Fruit fly (Drosophila melanogaster) whole organism, prepupa: Measurements from ENCODE around the gene Ciz1.

Experiments used
- CG10631 ChIP-seq: fragments of 200-800 bp; sonication (Bioruptor generic); optimal IDR thresholded peaks from 2 replicates; lab custom pipeline; 2016; ENCODE audit warnings: missing biosample characterization, missing genetic modification characterization
- CG10669 ChIP-seq: fragments of 200-800 bp; sonication (Bioruptor generic); optimal IDR thresholded peaks from 3 replicates; lab custom pipeline; 2018; ENCODE audit warnings: missing biosample characterization, mild to moderate bottlenecking, missing genetic modification characterization, moderate library complexity
- CG11762 ChIP-seq: fragments of 200-800 bp; sonication (Bioruptor generic); optimal IDR thresholded peaks from 3 replicates; lab custom pipeline; 2016; ENCODE audit warnings: missing biosample characterization, missing genetic modification characterization; ENCODE audit not compliant: insufficient read depth
- CG15336 ChIP-seq: fragments of 200-800 bp; sonication (Bioruptor generic); IDR thresholded peaks from 2 replicates; pipeline ENCODE4 v1.3.6; 2022; ENCODE audit warnings: missing biosample characterization, missing genetic modification characterization
- CG1621 ChIP-seq: fragments of 200-800 bp; sonication (Bioruptor generic); optimal IDR thresholded peaks from 3 replicates; lab custom pipeline; 2018; ENCODE audit warnings: missing biosample characterization, mild to moderate bottlenecking, missing genetic modification characterization
- CG16779 ChIP-seq: fragments of 200-800 bp; sonication (Bioruptor generic); optimal IDR thresholded peaks from 3 replicates; lab custom pipeline; 2017; ENCODE audit warnings: missing biosample characterization, mild to moderate bottlenecking, missing genetic modification characterization
- CG3032 ChIP-seq: fragments of 200-800 bp; optimal IDR thresholded peaks from 2 replicates; lab custom pipeline; 2019; ENCODE audit warnings: missing biosample characterization, mild to moderate bottlenecking, missing genetic modification characterization, moderate library complexity
- CG31627 ChIP-seq: fragments of 200-800 bp; sonication (Bioruptor generic); optimal IDR thresholded peaks from 3 replicates; lab custom pipeline; 2016; ENCODE audit warnings: missing biosample characterization, missing genetic modification characterization
- CG32006 ChIP-seq: fragments of 200-800 bp; sonication (Bioruptor generic); optimal IDR thresholded peaks from 3 replicates; lab custom pipeline; 2017; ENCODE audit warnings: missing biosample characterization, mild to moderate bottlenecking, missing genetic modification characterization
- CG34406 ChIP-seq: fragments of 200-800 bp; sonication (Bioruptor generic); optimal IDR thresholded peaks from 3 replicates; lab custom pipeline; 2016; ENCODE audit warnings: missing biosample characterization, missing genetic modification characterization
- CG6163 ChIP-seq: fragments of 200-800 bp; sonication (Bioruptor generic); IDR thresholded peaks from 3 replicates; pipeline ENCODE4 v1.3.6; 2022; ENCODE audit warnings: missing biosample characterization, missing genetic modification characterization
- CG6854 ChIP-seq: fragments of 200-800 bp; sonication (Bioruptor generic); optimal IDR thresholded peaks from 2 replicates; lab custom pipeline; 2017; ENCODE audit warnings: missing biosample characterization, mild to moderate bottlenecking, missing genetic modification characterization
- CG8119 ChIP-seq: fragments of 200-800 bp; sonication (Bioruptor generic); IDR thresholded peaks from 3 replicates; pipeline ENCODE4 v1.3.6; 2022; ENCODE audit warnings: missing biosample characterization, missing genetic modification characterization
- Eip75B ChIP-seq: fragments of 200-800 bp; sonication (Bioruptor generic); optimal IDR thresholded peaks from 3 replicates; lab custom pipeline; 2016; ENCODE audit warnings: missing biosample characterization, missing genetic modification characterization
- Eip78C ChIP-seq: fragments of 200-800 bp; sonication (Bioruptor generic); peaks from one replicate; lab custom pipeline; 2016; ENCODE audit warnings: missing biosample characterization, missing genetic modification characterization
- Eip93F ChIP-seq: fragments of 200-800 bp; sonication (Bioruptor generic); optimal IDR thresholded peaks from 2 replicates; lab custom pipeline; 2016; ENCODE audit warnings: missing biosample characterization, mild to moderate bottlenecking, missing genetic modification characterization
- Hr4 ChIP-seq: fragments of 200-800 bp; sonication (Bioruptor generic); optimal IDR thresholded peaks from 3 replicates; lab custom pipeline; 2016; ENCODE audit warnings: missing biosample characterization, missing genetic modification characterization
- Sox14 ChIP-seq: fragments of 200-800 bp; sonication (Bioruptor generic); optimal IDR thresholded peaks from 3 replicates; lab custom pipeline; 2016; ENCODE audit warnings: missing biosample characterization, missing genetic modification characterization
- Sox15 ChIP-seq: fragments of 200-800 bp; sonication (Bioruptor generic); optimal IDR thresholded peaks from 3 replicates; lab custom pipeline; 2016; ENCODE audit warnings: missing biosample characterization, missing genetic modification characterization
- achi ChIP-seq: fragments of 200-800 bp; sonication (Bioruptor generic); optimal IDR thresholded peaks from 3 replicates; lab custom pipeline; 2016; ENCODE audit warnings: missing biosample characterization, missing genetic modification characterization
- dsx ChIP-seq: fragments of 200-800 bp; optimal IDR thresholded peaks from 3 replicates; lab custom pipeline; 2019; ENCODE audit warnings: missing biosample characterization, mild to moderate bottlenecking, missing genetic modification characterization, moderate library complexity; ENCODE audit not compliant: poor library complexity, severe bottlenecking
- eg ChIP-seq: fragments of 200-800 bp; sonication (Bioruptor generic); IDR thresholded peaks from 3 replicates; pipeline ENCODE4 v1.3.6; 2022; ENCODE audit warnings: missing biosample characterization, missing genetic modification characterization
- esn ChIP-seq: fragments of 200-800 bp; sonication (Bioruptor generic); optimal IDR thresholded peaks from 2 replicates; lab custom pipeline; 2016; ENCODE audit warnings: missing biosample characterization, mild to moderate bottlenecking, missing genetic modification characterization, moderate library complexity
- fd59A ChIP-seq: fragments of 200-800 bp; sonication (Bioruptor generic); optimal IDR thresholded peaks from 2 replicates; lab custom pipeline; 2017; ENCODE audit warnings: missing biosample characterization, mild to moderate bottlenecking, missing genetic modification characterization, missing genetic modification reagents
- fd85E ChIP-seq: fragments of 200-800 bp; sonication (Bioruptor generic); optimal IDR thresholded peaks from 3 replicates; lab custom pipeline; 2016; ENCODE audit warnings: missing biosample characterization, missing genetic modification characterization
- lz ChIP-seq: fragments of 200-800 bp; sonication (Bioruptor generic); optimal IDR thresholded peaks from 3 replicates; lab custom pipeline; 2016; ENCODE audit warnings: missing biosample characterization, missing genetic modification characterization
- net ChIP-seq: fragments of 200-800 bp; sonication (Bioruptor generic); optimal IDR thresholded peaks from 3 replicates; lab custom pipeline; 2016; ENCODE audit warnings: missing biosample characterization, missing genetic modification characterization
- ss ChIP-seq, 2 experiments: fragments of 200-800 bp; sonication (Bioruptor generic); optimal IDR thresholded peaks; 2 replicates in 1 of 2; 3 replicates in 1 of 2; lab custom pipeline; 2017 to 2018; ENCODE audit warnings: mild to moderate bottlenecking in 2 of 2, missing biosample characterization in 2 of 2, missing genetic modification characterization in 2 of 2, moderate library complexity in 1 of 2
- svp ChIP-seq: fragments of 200-800 bp; sonication (Bioruptor generic); peaks from one replicate; lab custom pipeline; 2016; ENCODE audit warnings: missing biosample characterization, missing genetic modification characterization

The Ciz1 gene

DNA sequence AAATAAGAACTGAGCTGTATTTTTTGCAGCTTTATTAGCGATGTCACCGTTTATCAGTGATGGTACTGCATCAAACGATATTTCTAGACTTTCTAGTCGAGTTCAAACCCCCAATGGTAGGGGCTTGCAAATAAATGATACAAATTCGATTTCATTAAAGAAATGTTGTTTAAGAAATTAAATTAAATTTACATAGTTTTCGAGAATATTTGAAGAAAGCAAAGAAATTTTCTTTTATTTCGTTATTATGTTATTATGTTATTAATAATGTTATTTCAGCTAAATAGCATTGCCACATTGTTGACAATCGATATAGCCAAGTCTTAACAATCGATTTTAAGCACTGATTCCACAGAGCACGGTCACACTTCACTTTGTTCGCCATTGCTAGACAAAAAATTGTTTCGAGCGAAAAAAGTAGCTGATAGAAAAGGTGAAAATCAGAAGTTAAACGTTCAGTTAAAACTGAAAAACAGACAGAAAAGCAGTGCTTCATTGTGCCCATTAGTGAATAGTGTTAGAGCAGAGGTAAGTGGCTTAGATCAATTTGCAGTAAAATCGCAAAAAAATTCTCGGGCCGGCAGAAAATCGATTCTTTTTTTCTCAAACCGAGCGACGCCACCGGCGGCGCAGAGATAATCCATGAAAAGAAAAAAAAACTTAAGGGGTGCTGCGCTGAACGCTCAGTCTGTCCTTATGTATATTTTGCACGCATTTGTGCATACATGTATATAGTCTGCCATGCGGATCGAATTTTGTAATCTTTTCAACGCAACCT, at the start of gene Ciz1, which contains the start of gene iPLA2-VIA:
Ciz1 (plus strand) TSS at position 365 of the 778 bp plus-strand sequence.
iPLA2-VIA (minus strand) TSS at position 75 of the 778 bp plus-strand sequence.
- peak; percentile 60 for TF ChIP-seq Eip78C (GFP tag; lab: Kevin White, UChicago)
- TF ChIP-seq Sox14 (GFP tag; lab: Kevin White, UChicago): peak; percentile 46
- peak; percentile 42 for TF ChIP-seq CG10631 (GFP tag; lab: Kevin White, UChicago)
- peak; percentile 13 for TF ChIP-seq CG31627 (GFP tag; lab: Kevin White, UChicago)
- TF ChIP-seq Hr4 (GFP tag; lab: Kevin White, UChicago): no peak
- TF ChIP-seq CG6854 (GFP tag; lab: Kevin White, UChicago): peak; percentile 47
- peak in 1 of 2 experiments; percentile 30 for TF ChIP-seq ss (GFP tag; optimal IDR thresholded peaks at IDR 0.05; lab: Kevin White, UChicago)
- TF ChIP-seq CG8119 (GFP tag; lab: Robert Waterston, UW): no peak
- TF ChIP-seq dsx (GFP tag; lab: Kevin White, UChicago): peak; percentile 19
- peak; percentile 22 for TF ChIP-seq CG3032
- TF ChIP-seq lz: peak; percentile 44
- TF ChIP-seq net (GFP tag; lab: Kevin White, UChicago): no peak
- peak; percentile 20 for TF ChIP-seq esn (GFP tag; lab: Kevin White, UChicago)

DNA sequence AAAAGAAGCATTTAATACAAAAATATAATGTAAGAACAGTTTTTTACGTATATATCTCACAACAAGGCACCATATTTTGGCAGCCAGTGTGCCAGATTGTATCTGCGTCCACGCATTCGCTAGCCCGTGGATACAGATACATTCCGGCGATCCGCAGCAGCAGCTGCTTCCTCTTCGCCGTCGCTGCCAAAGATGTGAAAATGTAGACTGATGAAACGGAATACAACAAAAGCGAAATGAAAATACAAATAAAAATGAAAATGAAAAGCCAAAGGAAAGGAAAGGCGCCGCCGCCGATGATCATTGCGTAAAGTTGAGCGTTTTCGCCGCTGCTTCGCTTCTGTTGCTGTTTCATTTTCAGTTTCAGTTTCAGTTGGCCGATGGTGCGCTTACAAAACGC, 48.7 kb upstream of the Ciz1 start:
- TF ChIP-seq Eip93F (no peak), CG6163 (GFP tag; lab: Robert Waterston, UW) (0 out of 3 replicates have a peak, but pooled peaks have one; percentile 31), fd59A (GFP tag; lab: Kevin White, UChicago) (no peak), CG8119 (GFP tag; lab: Robert Waterston, UW) (peak; percentile 26; the same call in 1 of the 3 replicates), eg (peak; percentile 51; the same call in 1 of the 3 replicates), CG15336 (GFP tag; lab: Robert Waterston, UW) (peak; percentile 21; the same call in 1 of the 2 replicates), fd85E (GFP tag; lab: Kevin White, UChicago) (no peak)

DNA sequence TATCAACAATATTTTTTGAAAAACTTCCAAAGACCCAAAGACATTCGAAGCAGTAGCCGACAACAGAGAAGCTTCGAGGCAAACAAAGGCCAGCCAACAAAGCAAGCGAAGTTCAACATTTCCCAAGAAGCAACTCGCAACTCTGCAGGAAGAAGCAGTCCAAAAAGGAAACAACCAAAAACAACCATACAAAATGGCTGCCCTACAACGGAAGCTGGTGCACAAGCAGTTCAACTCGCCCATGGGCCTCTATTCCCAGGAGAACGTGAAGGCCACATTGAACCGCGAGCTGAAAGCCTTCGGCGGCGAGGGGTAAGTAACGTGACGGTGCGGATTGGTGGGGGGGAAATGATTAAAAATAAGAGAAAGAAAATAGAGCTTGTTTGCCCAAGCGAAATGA, 44.2 kb upstream of the Ciz1 start:
- TF ChIP-seq CG10669 (GFP tag; lab: Kevin White, UChicago): no peak

DNA sequence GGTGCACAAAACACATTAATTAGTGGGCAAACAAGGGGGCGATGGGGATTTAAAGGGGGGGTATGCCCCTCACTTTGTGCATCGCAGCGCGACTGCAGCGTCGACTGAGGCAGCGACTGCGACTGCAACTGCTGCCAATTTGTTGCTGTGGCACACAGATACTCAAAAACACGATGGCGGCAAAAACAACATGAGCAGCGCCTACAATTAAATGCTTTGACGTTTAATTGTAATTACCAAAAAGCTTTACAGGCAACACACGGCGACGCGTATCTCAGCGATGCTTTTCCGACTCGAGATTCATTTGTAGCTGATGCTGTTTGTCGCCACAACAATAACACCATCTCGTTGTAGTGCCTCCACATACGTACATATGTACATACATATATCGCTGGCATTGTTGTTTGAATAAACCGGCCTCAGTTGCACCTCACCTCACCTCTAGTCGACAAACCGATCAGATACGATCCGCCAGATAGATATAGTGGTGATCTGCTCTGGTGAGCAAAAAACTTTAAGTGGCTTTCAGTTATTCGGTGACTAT, 43.2 kb upstream of the Ciz1 start:
- TF ChIP-seq CG11762 (GFP tag; lab: Kevin White, UChicago): no peak
- TF ChIP-seq CG16779: no peak
- no peak for TF ChIP-seq CG34406 (GFP tag; lab: Kevin White, UChicago)
- TF ChIP-seq CG31627 (GFP tag; lab: Kevin White, UChicago): no peak
- TF ChIP-seq svp (GFP tag; lab: Kevin White, UChicago): no peak
- TF ChIP-seq CG6163 (GFP tag; lab: Robert Waterston, UW): 0 out of 3 replicates have a peak, but pooled peaks have one; percentile 23
- TF ChIP-seq Eip75B (GFP tag; lab: Kevin White, UChicago): no peak
- no peak for TF ChIP-seq CG1621
- no peak for TF ChIP-seq Sox14 (GFP tag; lab: Kevin White, UChicago)
- no peak for TF ChIP-seq Eip78C (GFP tag; lab: Kevin White, UChicago)
- no peak for TF ChIP-seq Sox15 (GFP tag; lab: Kevin White, UChicago)
- TF ChIP-seq CG15336 (GFP tag; lab: Robert Waterston, UW): peak; percentile 35; the same call in 1 of the 2 replicates
- TF ChIP-seq CG32006 (GFP tag; lab: Kevin White, UChicago): no peak

DNA sequence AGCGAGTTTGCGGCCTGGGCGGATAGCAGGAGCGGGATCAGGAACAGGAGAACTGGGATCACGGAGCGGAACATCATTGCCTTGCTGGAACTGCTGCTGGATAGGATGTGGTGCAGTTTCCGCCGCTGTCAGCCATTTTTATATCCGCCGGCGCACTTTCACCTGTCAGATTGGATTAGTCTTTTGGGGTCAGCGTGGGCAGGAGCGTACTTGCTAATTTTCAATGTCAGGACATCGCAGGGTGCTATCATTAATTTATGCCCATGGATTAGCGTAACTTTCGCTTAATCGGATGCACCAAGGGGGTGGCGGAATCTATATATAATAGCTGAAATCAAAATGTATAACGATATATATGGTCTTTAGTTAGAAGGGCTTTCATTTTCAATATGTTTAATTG, 40.6 kb upstream of the Ciz1 start, which contains the start of gene Ilp5:
Ilp5 (minus strand) TSS at position 101 of the 400 bp plus-strand sequence.
- no peak for TF ChIP-seq CG32006 (GFP tag; lab: Kevin White, UChicago)
- no peak for TF ChIP-seq achi (GFP tag; lab: Kevin White, UChicago)
